Fruit fly (Drosophila melanogaster): ENCODE results near the gene yellow-h.

DNA sequence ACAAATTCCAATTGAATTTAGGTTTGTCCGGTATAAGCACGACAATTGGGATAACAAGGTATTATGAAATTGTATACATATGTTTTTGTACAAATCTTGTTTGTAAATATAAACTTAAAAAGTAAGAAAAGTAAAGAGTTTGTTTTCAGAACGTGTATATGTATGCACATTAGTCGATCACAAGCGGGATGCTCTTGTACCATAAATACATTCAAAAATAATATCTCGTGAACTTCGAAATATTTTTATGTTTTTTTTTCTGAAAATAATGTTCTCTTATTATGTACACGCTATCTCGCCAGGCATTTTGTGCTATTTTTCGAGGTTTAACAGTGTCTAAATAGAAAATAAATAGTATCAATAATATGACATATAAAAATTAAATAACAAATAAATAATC lies 27.0 kb downstream of the yellow-h start, which contains the start of gene RhoGAP102A:
- TF ChIP-seq CG32121 (GFP tag; IDR thresholded peaks at IDR 0.05) (no peak), CG14655 (GFP tag; optimal IDR thresholded peaks at IDR 0.05) (no peak), Snoo (tag; optimal IDR thresholded peaks at IDR 0.05) (no peak), Pif1B (GFP tag; optimal IDR thresholded peaks at IDR 0.05) (no peak), CG8159 (tag; optimal IDR thresholded peaks at IDR 0.05) (no peak)
